Fruit fly (Drosophila melanogaster) whole organism: ENCODE measurements around the gene S6KL.

Source experiments
- CG8478 ChIP-seq: fragments of >200 bp; optimal IDR thresholded peaks from 2 replicates; lab custom pipeline; 2018; ENCODE audit warnings: inconsistent platforms
- Dll ChIP-seq: fragments of >200 bp; optimal IDR thresholded peaks from 2 replicates; lab custom pipeline; 2017
- EcR ChIP-seq, 2 experiments: fragments of >200 bp; optimal IDR thresholded peaks; 2 replicates each; lab custom pipeline; 2017; ENCODE audit warnings: missing biosample characterization in 2 of 2, missing genetic modification characterization in 2 of 2, missing genetic modification reagents in 2 of 2
- pan ChIP-seq: fragments of >200 bp; optimal IDR thresholded peaks from 2 replicates; lab custom pipeline; 2017
- psq ChIP-seq: fragments of >200 bp; optimal IDR thresholded peaks from 2 replicates; lab custom pipeline; 2017
- usp ChIP-seq: fragments of >200 bp; optimal IDR thresholded peaks from 2 replicates; lab custom pipeline; 2017; ENCODE audit warnings: missing biosample characterization, missing genetic modification characterization, mixed read lengths

- TF ChIP-seq usp (no peak), Dll (lab: Kevin White, UChicago) (no peak), CG8478 (lab: Kevin White, UChicago) (no peak), pan (lab: Kevin White, UChicago) (no peak), psq (lab: Kevin White, UChicago) (no peak), EcR (GFP tag; optimal IDR thresholded peaks at IDR 0.05; lab: Kevin White, UChicago) (no peak)
These were observed 3.1 kb downstream of the S6KL start, which contains the start of gene Atg101 for dm6 chrX:18791368-18791767.
